Worm (Caenorhabditis elegans) whole organism, early embryonic: Measurements from ENCODE around the gene sdz-13.

ENCODE experiments used
- ceh-13 ChIP-seq: fragments of 200-800 bp; sonication (Bioruptor generic); optimal IDR thresholded peaks from 2 replicates; lab custom pipeline; 2018; ENCODE audit warnings: mild to moderate bottlenecking, missing genetic modification characterization, missing compliant biosample characterization
- sea-1 ChIP-seq: fragments of 200-800 bp; sonication (Bioruptor generic); conservative IDR thresholded peaks from 2 replicates; pipeline ENCODE4 v1.3.6; 2022; ENCODE audit warnings: missing genetic modification characterization, missing compliant biosample characterization

DNA sequence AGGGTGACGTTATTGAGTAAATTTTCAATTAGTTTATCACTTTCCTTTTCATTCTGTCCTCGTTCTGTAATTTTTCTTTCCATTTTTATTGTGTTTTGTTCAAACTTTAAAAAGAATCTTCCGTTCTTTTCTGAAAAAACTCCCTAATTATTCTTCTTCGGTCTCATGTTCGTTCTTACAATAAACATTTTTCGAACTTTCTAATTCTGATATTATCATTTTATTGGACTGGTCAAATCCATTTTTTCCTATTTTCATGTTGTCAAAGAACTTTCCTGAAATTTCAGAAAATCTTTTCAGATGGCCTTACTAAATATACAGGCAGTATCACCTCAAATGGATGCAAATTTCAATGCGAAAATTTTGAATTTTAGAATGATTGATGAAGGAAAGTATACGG is 15.4 kb downstream of the sdz-13 start, which contains the start of gene nish-1:
- TF ChIP-seq sea-1 (GFP tag; lab: Robert Waterston, UW) (no peak), ceh-13 (GFP tag; lab: Kevin White, UChicago) (no peak)
